Fruit fly (Drosophila melanogaster): ENCODE results near the gene CG43618.

DNA sequence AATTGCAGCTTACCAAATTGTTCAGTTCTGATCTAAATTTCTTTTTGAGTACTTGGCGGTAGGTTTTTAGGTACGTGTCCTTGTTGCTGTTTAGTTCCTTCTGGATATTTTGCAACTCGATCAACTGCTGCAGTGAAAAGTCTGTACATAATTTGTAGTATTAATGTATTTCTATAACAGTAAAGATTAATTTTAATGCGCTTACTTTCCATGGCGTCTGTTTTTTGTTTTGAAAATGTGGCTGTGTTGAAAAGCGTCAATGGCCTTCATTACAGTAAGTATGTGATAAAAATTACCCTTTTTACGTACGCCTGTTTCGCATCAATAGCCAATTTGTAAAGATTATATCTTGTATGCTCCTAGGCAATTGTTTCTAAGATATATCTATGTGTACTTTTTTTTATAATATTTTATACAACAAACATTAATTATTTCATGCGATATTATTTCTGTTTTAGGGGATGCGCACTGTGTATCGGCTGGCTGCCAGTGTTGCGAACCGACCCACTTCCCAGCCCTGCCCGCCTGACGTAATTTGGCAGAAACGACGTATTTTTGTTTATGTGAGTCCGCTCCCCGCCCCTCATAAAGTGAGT lies 47.8 kb upstream of the CG43618 start, which contains the start of the genes Kmn2 and CG2698:
- TF ChIP-seq CG8478 (optimal IDR thresholded peaks at IDR 0.05) (no peak), CTCF (optimal IDR thresholded peaks at IDR 0.05) (no peak)
